Fruit fly (Drosophila melanogaster) whole organism, embryonic: Measurements from ENCODE around the gene moon.
A peak's percentile ranks its signal among the peaks of the same experiment; 100 is the strongest.

ENCODE experiments used
- Bgb ChIP-seq: fragments of 200-800 bp; sonication (Bioruptor generic); IDR thresholded peaks from 2 replicates; pipeline ENCODE4 v1.3.6; 2022; ENCODE audit warnings: missing biosample characterization, missing genetic modification characterization; ENCODE audit not compliant: partially characterized antibody
- CG10147 ChIP-seq: fragments of 200-800 bp; sonication (Bioruptor generic); optimal IDR thresholded peaks from 2 replicates; lab custom pipeline; 2019; ENCODE audit warnings: missing biosample characterization, mild to moderate bottlenecking, missing genetic modification characterization, moderate library complexity
- CG10959 ChIP-seq: fragments of 200-800 bp; sonication (Bioruptor generic); IDR thresholded peaks from 2 replicates; pipeline ENCODE4 v1.3.6; 2022; ENCODE audit warnings: missing biosample characterization, missing genetic modification characterization
- CG11560 ChIP-seq: fragments of 200-800 bp; sonication (Bioruptor generic); IDR thresholded peaks from 3 replicates; pipeline ENCODE4 v1.3.6; 2022; ENCODE audit warnings: missing biosample characterization, missing genetic modification characterization
- CG12391 ChIP-seq: fragments of 200-800 bp; sonication (Bioruptor generic); optimal IDR thresholded peaks from 3 replicates; lab custom pipeline; 2018; ENCODE audit warnings: missing biosample characterization, mild to moderate bottlenecking, missing genetic modification characterization, moderate library complexity
- CG15269 ChIP-seq: fragments of 200-800 bp; sonication (Bioruptor generic); optimal IDR thresholded peaks from 2 replicates; lab custom pipeline; 2018; ENCODE audit warnings: missing biosample characterization, mild to moderate bottlenecking, missing genetic modification characterization, moderate library complexity
- CG1529 ChIP-seq: fragments of 200-800 bp; sonication (Bioruptor generic); optimal IDR thresholded peaks from 3 replicates; lab custom pipeline; 2018; ENCODE audit warnings: missing biosample characterization, missing genetic modification characterization
- CG1602 ChIP-seq: fragments of 200-800 bp; sonication (Bioruptor generic); optimal IDR thresholded peaks from 3 replicates; lab custom pipeline; 2016; ENCODE audit warnings: missing biosample characterization, missing genetic modification characterization
- CG3838 ChIP-seq: fragments of 200-800 bp; sonication (Bioruptor generic); optimal IDR thresholded peaks from 3 replicates; lab custom pipeline; 2016; ENCODE audit warnings: missing biosample characterization, missing genetic modification characterization
- CG3847 ChIP-seq: fragments of 200-800 bp; sonication (Bioruptor generic); IDR thresholded peaks from 2 replicates; pipeline ENCODE4 v1.3.6; 2022; ENCODE audit warnings: missing biosample characterization, missing genetic modification characterization
- CG4282 ChIP-seq: fragments of 200-800 bp; sonication (Bioruptor generic); optimal IDR thresholded peaks from 2 replicates; lab custom pipeline; 2016; ENCODE audit warnings: missing biosample characterization, missing genetic modification characterization
- CG43689 ChIP-seq: fragments of 200-800 bp; sonication (Bioruptor generic); IDR thresholded peaks from 2 replicates; pipeline ENCODE4 v1.3.6; 2022; ENCODE audit warnings: missing biosample characterization, missing genetic modification characterization
- CG4404 ChIP-seq: fragments of 200-800 bp; sonication (Bioruptor generic); IDR thresholded peaks from 2 replicates; pipeline ENCODE4 v1.3.6; 2022; ENCODE audit warnings: missing biosample characterization, missing genetic modification characterization
- CG4707 ChIP-seq: fragments of 200-800 bp; sonication (Bioruptor generic); optimal IDR thresholded peaks from 2 replicates; lab custom pipeline; 2018; ENCODE audit warnings: missing biosample characterization, mild to moderate bottlenecking, missing genetic modification characterization, moderate library complexity
- CG6175 ChIP-seq: fragments of 200-800 bp; sonication (Bioruptor generic); IDR thresholded peaks from 3 replicates; pipeline ENCODE4 v1.3.6; 2022; ENCODE audit warnings: missing biosample characterization, missing genetic modification characterization
- CG7963 ChIP-seq: fragments of 200-800 bp; sonication (Bioruptor generic); IDR thresholded peaks from 3 replicates; pipeline ENCODE4 v1.3.6; 2022; ENCODE audit warnings: missing biosample characterization, missing genetic modification characterization; ENCODE audit not compliant: partially characterized antibody
- CG7987 ChIP-seq: fragments of 200-800 bp; sonication (Bioruptor generic); optimal IDR thresholded peaks from 2 replicates; lab custom pipeline; 2018; ENCODE audit warnings: missing biosample characterization, mild to moderate bottlenecking, missing genetic modification characterization, moderate library complexity
- CG9797 ChIP-seq: fragments of 200-800 bp; sonication (Bioruptor generic); optimal IDR thresholded peaks from 3 replicates; lab custom pipeline; 2018; ENCODE audit warnings: missing biosample characterization, mild to moderate bottlenecking, missing genetic modification characterization
- CG9876 ChIP-seq: fragments of 200-800 bp; sonication (Bioruptor generic); optimal IDR thresholded peaks from 2 replicates; lab custom pipeline; 2016; ENCODE audit warnings: missing biosample characterization, missing genetic modification characterization
- CHES-1-like ChIP-seq: fragments of 200-800 bp; sonication (Bioruptor generic); optimal IDR thresholded peaks from 2 replicates; lab custom pipeline; 2016; ENCODE audit warnings: missing biosample characterization, missing genetic modification characterization
- CkIIα-i1 ChIP-seq: fragments of 200-800 bp; sonication (Bioruptor generic); IDR thresholded peaks from 2 replicates; pipeline ENCODE4 v1.3.6; 2022; ENCODE audit warnings: missing biosample characterization, missing genetic modification characterization
- Dek ChIP-seq: fragments of 200-800 bp; sonication (Bioruptor generic); optimal IDR thresholded peaks from 3 replicates; lab custom pipeline; 2019; ENCODE audit warnings: missing biosample characterization, mild to moderate bottlenecking, missing genetic modification characterization, moderate library complexity
- Dip2 ChIP-seq: fragments of 200-800 bp; sonication (Bioruptor generic); IDR thresholded peaks from 2 replicates; pipeline ENCODE4 v1.3.6; 2022; ENCODE audit warnings: missing biosample characterization, missing genetic modification characterization
- Gug ChIP-seq: fragments of 200-800 bp; sonication (Bioruptor generic); IDR thresholded peaks from 4 replicates; pipeline ENCODE4 v1.3.6; 2022; ENCODE audit warnings: missing biosample characterization, missing genetic modification characterization
- Hr78 ChIP-seq, 2 experiments: fragments of 200-800 bp in 1 of 2; fragments of >200 bp in 1 of 2; sonication (Bioruptor generic) in 1 of 2; optimal IDR thresholded peaks; 2 replicates each; lab custom pipeline; 2017 to 2019; ENCODE audit warnings: missing biosample characterization in 2 of 2, missing genetic modification characterization in 2 of 2, mild to moderate bottlenecking in 1 of 2, moderate library complexity in 1 of 2
- Lim3 ChIP-seq: fragments of 200-800 bp; sonication (Bioruptor generic); IDR thresholded peaks from 2 replicates; pipeline ENCODE4 v1.3.6; 2022; ENCODE audit warnings: missing biosample characterization, missing genetic modification characterization
- Mes4 ChIP-seq: fragments of 200-800 bp; sonication (Bioruptor generic); optimal IDR thresholded peaks from 2 replicates; lab custom pipeline; 2016; ENCODE audit warnings: missing biosample characterization, missing genetic modification characterization
- Ravus ChIP-seq: fragments of 200-800 bp; sonication (Bioruptor generic); IDR thresholded peaks from 2 replicates; pipeline ENCODE4 v1.3.6; 2022; ENCODE audit warnings: missing biosample characterization, missing genetic modification characterization
- Six4 ChIP-seq: fragments of 200-800 bp; sonication (Bioruptor generic); optimal IDR thresholded peaks from 2 replicates; lab custom pipeline; 2016; ENCODE audit warnings: missing biosample characterization, missing genetic modification characterization
- ac ChIP-seq: fragments of 200-800 bp; sonication (Bioruptor generic); optimal IDR thresholded peaks from 3 replicates; lab custom pipeline; 2017; ENCODE audit warnings: missing biosample characterization, mild to moderate bottlenecking, missing genetic modification characterization
- ara ChIP-seq: fragments of 200-800 bp; sonication (Bioruptor generic); IDR thresholded peaks from 2 replicates; pipeline ENCODE4 v1.3.6; 2022; ENCODE audit warnings: missing biosample characterization, missing genetic modification characterization
- disco-r ChIP-seq: fragments of 200-800 bp; sonication (Bioruptor generic); optimal IDR thresholded peaks from 2 replicates; lab custom pipeline; 2016; ENCODE audit warnings: missing biosample characterization, missing genetic modification characterization
- exex ChIP-seq: fragments of 200-800 bp; sonication (Bioruptor generic); optimal IDR thresholded peaks from 4 replicates; lab custom pipeline; 2018; ENCODE audit warnings: missing biosample characterization, mild to moderate bottlenecking, missing genetic modification characterization, moderate library complexity
- fd3F ChIP-seq: fragments of 200-800 bp; sonication (Bioruptor generic); optimal IDR thresholded peaks from 2 replicates; lab custom pipeline; 2018; ENCODE audit warnings: missing biosample characterization, mild to moderate bottlenecking, missing genetic modification characterization, moderate library complexity
- hb ChIP-seq: fragments of 200-800 bp; sonication (Bioruptor generic); IDR thresholded peaks from 3 replicates; pipeline ENCODE4 v1.3.6; 2022; ENCODE audit warnings: missing biosample characterization, missing genetic modification characterization; ENCODE audit not compliant: partially characterized antibody
- hth ChIP-seq: fragments of >200 bp; optimal IDR thresholded peaks from 2 replicates; lab custom pipeline; 2017; ENCODE audit warnings: inconsistent platforms
- jing ChIP-seq: fragments of 200-800 bp; sonication (Bioruptor generic); optimal IDR thresholded peaks from 2 replicates; lab custom pipeline; 2018; ENCODE audit warnings: missing biosample characterization, mild to moderate bottlenecking, missing genetic modification characterization
- nau ChIP-seq: fragments of 200-800 bp; sonication (Bioruptor generic); optimal IDR thresholded peaks from 3 replicates; lab custom pipeline; 2017; ENCODE audit warnings: missing biosample characterization, mild to moderate bottlenecking, missing genetic modification characterization, missing genetic modification reagents
- nom ChIP-seq: fragments of 200-800 bp; sonication (Bioruptor generic); optimal IDR thresholded peaks from 2 replicates; lab custom pipeline; 2017; ENCODE audit warnings: missing biosample characterization, missing genetic modification characterization, mild to moderate bottlenecking, moderate library complexity, missing genetic modification reagents
- oc ChIP-seq: fragments of 200-800 bp; sonication (Bioruptor generic); optimal IDR thresholded peaks from 2 replicates; lab custom pipeline; 2018; ENCODE audit warnings: missing biosample characterization, mild to moderate bottlenecking, missing genetic modification characterization, moderate library complexity
- prd ChIP-seq, 3 experiments: fragments of >200 bp in 2 of 3; fragments of 200-800 bp in 1 of 3; sonication (Bioruptor generic) in 1 of 3; optimal IDR thresholded peaks in 2 of 3; IDR thresholded peaks in 1 of 3; 2 replicates in 2 of 3; 3 replicates in 1 of 3; pipeline versions ENCODE4 v1.3.6 to Lab custom; 2017 to 2022; ENCODE audit warnings: missing biosample characterization in 1 of 3, missing genetic modification characterization in 1 of 3
- sens-2 ChIP-seq: fragments of 200-800 bp; sonication (Bioruptor generic); IDR thresholded peaks from 2 replicates; pipeline ENCODE4 v1.3.6; 2022; ENCODE audit warnings: missing biosample characterization, missing genetic modification characterization
- sim ChIP-seq: fragments of 200-800 bp; sonication (Bioruptor generic); IDR thresholded peaks from 2 replicates; pipeline ENCODE4 v1.3.6; 2022; ENCODE audit warnings: missing biosample characterization, missing genetic modification characterization
- stc ChIP-seq: fragments of 200-800 bp; sonication (Bioruptor generic); IDR thresholded peaks from 2 replicates; pipeline ENCODE4 v1.3.6; 2022; ENCODE audit warnings: missing biosample characterization, missing genetic modification characterization
- tio ChIP-seq: fragments of 200-800 bp; sonication (Bioruptor generic); optimal IDR thresholded peaks from 2 replicates; lab custom pipeline; 2017; ENCODE audit warnings: missing biosample characterization, missing genetic modification characterization, inconsistent platforms
- trem ChIP-seq: fragments of 200-800 bp; optimal IDR thresholded peaks from 3 replicates; lab custom pipeline; 2019; ENCODE audit warnings: missing biosample characterization, mild to moderate bottlenecking, missing genetic modification characterization, moderate library complexity
- trh ChIP-seq: fragments of 200-800 bp; sonication (Bioruptor generic); optimal IDR thresholded peaks from 2 replicates; lab custom pipeline; 2016; ENCODE audit warnings: missing biosample characterization, missing genetic modification characterization
- unc-4 ChIP-seq: fragments of 200-800 bp; sonication (Bioruptor generic); IDR thresholded peaks from 2 replicates; pipeline ENCODE4 v1.3.6; 2022; ENCODE audit warnings: missing biosample characterization, missing genetic modification characterization; ENCODE audit not compliant: partially characterized antibody
- vvl ChIP-seq: fragments of 200-800 bp; sonication (Bioruptor generic); IDR thresholded peaks from 2 replicates; pipeline ENCODE4 v1.3.6; 2022; ENCODE audit warnings: missing biosample characterization, missing genetic modification characterization
- zfh2 ChIP-seq: fragments of 200-800 bp; sonication (Bioruptor generic); optimal IDR thresholded peaks from 2 replicates; lab custom pipeline; 2016; ENCODE audit warnings: missing biosample characterization, missing genetic modification characterization

The moon gene

dm6 chrX:12028825-12029514, 43.6 kb downstream of the moon start, which contains the start of gene Usp7 (continued):
- TF ChIP-seq CG1602 (GFP tag; lab: Kevin White, UChicago) (no peak), CG12391 (tag; lab: Kevin White, UChicago) (peak; percentile 46), nom (GFP tag; lab: Kevin White, UChicago) (no peak), oc (tag; lab: Kevin White, UChicago) (no peak), trem (peak; percentile 42), hth (lab: Kevin White, UChicago) (no peak), Ravus (GFP tag; lab: Robert Waterston, UW) (no peak), CG10147 (GFP tag; lab: Kevin White, UChicago) (no peak), tio (GFP tag; lab: Kevin White, UChicago) (no peak), Dip2 (GFP tag; lab: Robert Waterston, UW) (no peak), Six4 (GFP tag; lab: Kevin White, UChicago) (no peak), CG10959 (no peak), Hr78 (GFP tag; optimal IDR thresholded peaks at IDR 0.05; lab: Kevin White, UChicago) (no peak), disco-r (GFP tag; lab: Kevin White, UChicago) (no peak), jing (GFP tag; lab: Kevin White, UChicago) (no peak), CG9876 (GFP tag; lab: Kevin White, UChicago) (no peak), fd3F (GFP tag; lab: Kevin White, UChicago) (no peak), CG7987 (GFP tag; lab: Kevin White, UChicago) (no peak), CG11560 (no peak; the same call in 2 of the 3 replicates), CG6175 (no peak), prd (optimal IDR thresholded peaks at IDR 0.05; lab: Kevin White, UChicago) (no peak), prd (GFP tag; IDR thresholded peaks at IDR 0.05; lab: Robert Waterston, UW) (0 out of 3 replicates have a peak, but pooled peaks have one; percentile 28), CG15269 (no peak), CG4404 (GFP tag; lab: Robert Waterston, UW) (no peak), sens-2 (no peak), Dek (tag; lab: Kevin White, UChicago) (no peak), ac (GFP tag; lab: Kevin White, UChicago) (no peak), CG9797 (GFP tag; lab: Kevin White, UChicago) (peak; percentile 41), CHES-1-like (no peak), ara (GFP tag; lab: Robert Waterston, UW) (no peak), CG4282 (no peak), CG3847 (GFP tag; lab: Robert Waterston, UW) (peak; percentile 47; the same call in 1 of the 2 replicates), exex (no peak), CkIIα-i1 (GFP tag; lab: Robert Waterston, UW) (no peak), unc-4 (GFP tag; lab: Robert Waterston, UW) (peak; percentile 91), stc (GFP tag; lab: Robert Waterston, UW) (no peak), vvl (GFP tag; lab: Robert Waterston, UW) (no peak), CG43689 (no peak), CG4707 (no peak), hb (peak; percentile 93), Bgb (GFP tag; lab: Robert Waterston, UW) (peak; percentile 98), CG7963 (GFP tag; lab: Robert Waterston, UW) (peak; percentile 95), CG1529 (GFP tag; lab: Kevin White, UChicago) (no peak), Mes4 (GFP tag; lab: Kevin White, UChicago) (no peak), trh (GFP tag; lab: Kevin White, UChicago) (no peak), sim (GFP tag; lab: Robert Waterston, UW) (no peak), nau (no peak), zfh2 (GFP tag; lab: Kevin White, UChicago) (no peak), Lim3 (GFP tag; lab: Robert Waterston, UW) (no peak), Gug (no peak; the same call in 3 of the 4 replicates), CG3838 (GFP tag; lab: Kevin White, UChicago) (no peak)
